Fruit fly (Drosophila melanogaster) whole organism, embryonic: ENCODE data around the gene CG17221.

Experiments
- Abd-B ChIP-seq: fragments of 200-800 bp; sonication (Bioruptor generic); optimal IDR thresholded peaks from 2 replicates; lab custom pipeline; 2018; ENCODE audit warnings: missing biosample characterization, mild to moderate bottlenecking, missing genetic modification characterization, moderate library complexity
- Adf1 ChIP-seq: fragments of 200-800 bp; sonication (Bioruptor generic); IDR thresholded peaks from 2 replicates; pipeline ENCODE4 v1.3.6; 2022; ENCODE audit warnings: missing biosample characterization, missing genetic modification characterization
- Bgb ChIP-seq: fragments of 200-800 bp; sonication (Bioruptor generic); IDR thresholded peaks from 2 replicates; pipeline ENCODE4 v1.3.6; 2022; ENCODE audit warnings: missing biosample characterization, missing genetic modification characterization; ENCODE audit not compliant: partially characterized antibody
- CG13894 ChIP-seq: fragments of 200-800 bp; sonication (Bioruptor generic); optimal IDR thresholded peaks from 3 replicates; lab custom pipeline; 2018; ENCODE audit warnings: missing biosample characterization, mild to moderate bottlenecking, missing genetic modification characterization, moderate library complexity
- CG16779 ChIP-seq: fragments of 200-800 bp; sonication (Bioruptor generic); IDR thresholded peaks from 2 replicates; pipeline ENCODE4 v1.3.6; 2022; ENCODE audit warnings: missing biosample characterization, missing genetic modification characterization
- CG18476 ChIP-seq: fragments of 200-800 bp; sonication (Bioruptor generic); optimal IDR thresholded peaks from 2 replicates; lab custom pipeline; 2016; ENCODE audit warnings: missing biosample characterization, mild to moderate bottlenecking, missing genetic modification characterization
- CG2875 ChIP-seq: fragments of 200-800 bp; sonication (Bioruptor generic); optimal IDR thresholded peaks from 2 replicates; lab custom pipeline; 2017; ENCODE audit warnings: missing biosample characterization, mild to moderate bottlenecking, missing genetic modification characterization, missing genetic modification reagents
- CG30020 ChIP-seq: fragments of 200-800 bp; optimal IDR thresholded peaks from 2 replicates; lab custom pipeline; 2019; ENCODE audit warnings: missing biosample characterization, mild to moderate bottlenecking, missing genetic modification characterization, moderate library complexity
- CG3163 ChIP-seq: fragments of 200-800 bp; sonication (Bioruptor generic); optimal IDR thresholded peaks from 3 replicates; lab custom pipeline; 2016; ENCODE audit warnings: missing biosample characterization, missing genetic modification characterization
- CG3281 ChIP-seq: fragments of 200-800 bp; sonication (Bioruptor generic); optimal IDR thresholded peaks from 3 replicates; lab custom pipeline; 2017; ENCODE audit warnings: missing biosample characterization, mild to moderate bottlenecking, missing genetic modification characterization
- CG4424 ChIP-seq: fragments of 200-800 bp; sonication (Bioruptor generic); optimal IDR thresholded peaks from 3 replicates; lab custom pipeline; 2016; ENCODE audit warnings: missing biosample characterization, missing genetic modification characterization
- CG6654 ChIP-seq: fragments of 200-800 bp; sonication (Bioruptor generic); optimal IDR thresholded peaks from 2 replicates; lab custom pipeline; 2017; ENCODE audit warnings: missing biosample characterization, mild to moderate bottlenecking, missing genetic modification characterization
- Dfd ChIP-seq, 2 experiments: fragments of >200 bp; optimal IDR thresholded peaks; 2 replicates each; lab custom pipeline; 2017; ENCODE audit warnings: missing biosample characterization in 2 of 2, missing genetic modification characterization in 2 of 2
- Drgx ChIP-seq: fragments of 200-800 bp; sonication (Bioruptor generic); IDR thresholded peaks from 2 replicates; pipeline ENCODE4 v1.3.6; 2022; ENCODE audit warnings: missing biosample characterization, missing genetic modification characterization
- MBD-R2 ChIP-seq: fragments of 200-800 bp; sonication (Bioruptor generic); IDR thresholded peaks from 2 replicates; pipeline ENCODE4 v1.3.6; 2022; ENCODE audit warnings: missing biosample characterization, missing genetic modification characterization
- Med ChIP-seq: fragments of 200-800 bp; sonication (Bioruptor generic); peaks from one replicate; lab custom pipeline; 2016; ENCODE audit warnings: missing biosample characterization, missing genetic modification characterization, mild to moderate bottlenecking, inconsistent platforms, moderate library complexity
- Myb ChIP-seq: fragments of 200-800 bp; sonication (Bioruptor generic); optimal IDR thresholded peaks from 2 replicates; lab custom pipeline; 2016; ENCODE audit warnings: missing biosample characterization, missing genetic modification characterization
- Trl ChIP-seq, 3 experiments: fragments of >200 bp in 2 of 3; fragments of 200-800 bp in 1 of 3; sonication (Bioruptor generic) in 1 of 3; optimal IDR thresholded peaks; 2 replicates in 1 of 3; 3 replicates in 2 of 3; lab custom pipeline; 2016 to 2017; ENCODE audit warnings: missing biosample characterization in 1 of 3, missing genetic modification characterization in 1 of 3
- btn ChIP-seq: fragments of 200-800 bp; sonication (Bioruptor generic); optimal IDR thresholded peaks from 2 replicates; lab custom pipeline; 2016; ENCODE audit warnings: missing biosample characterization, missing genetic modification characterization
- ci ChIP-seq: fragments of 200-800 bp; sonication (Bioruptor generic); IDR thresholded peaks from 3 replicates; pipeline ENCODE4 v1.3.6; 2022; ENCODE audit warnings: missing biosample characterization, missing genetic modification characterization
- ewg ChIP-seq: fragments of 200-800 bp; sonication (Bioruptor generic); optimal IDR thresholded peaks from 3 replicates; lab custom pipeline; 2017; ENCODE audit warnings: mild to moderate bottlenecking, missing biosample characterization, missing genetic modification reagents, missing genetic modification characterization
- hth ChIP-seq: fragments of >200 bp; optimal IDR thresholded peaks from 2 replicates; lab custom pipeline; 2017; ENCODE audit warnings: inconsistent platforms
- pb ChIP-seq: fragments of 200-800 bp; sonication (Bioruptor generic); optimal IDR thresholded peaks from 3 replicates; lab custom pipeline; 2016; ENCODE audit warnings: missing biosample characterization, missing genetic modification characterization
- schlank ChIP-seq: fragments of 200-800 bp; sonication (Bioruptor generic); optimal IDR thresholded peaks from 2 replicates; lab custom pipeline; 2018; ENCODE audit warnings: missing biosample characterization, mild to moderate bottlenecking, missing genetic modification characterization

The CG17221 gene

DNA sequence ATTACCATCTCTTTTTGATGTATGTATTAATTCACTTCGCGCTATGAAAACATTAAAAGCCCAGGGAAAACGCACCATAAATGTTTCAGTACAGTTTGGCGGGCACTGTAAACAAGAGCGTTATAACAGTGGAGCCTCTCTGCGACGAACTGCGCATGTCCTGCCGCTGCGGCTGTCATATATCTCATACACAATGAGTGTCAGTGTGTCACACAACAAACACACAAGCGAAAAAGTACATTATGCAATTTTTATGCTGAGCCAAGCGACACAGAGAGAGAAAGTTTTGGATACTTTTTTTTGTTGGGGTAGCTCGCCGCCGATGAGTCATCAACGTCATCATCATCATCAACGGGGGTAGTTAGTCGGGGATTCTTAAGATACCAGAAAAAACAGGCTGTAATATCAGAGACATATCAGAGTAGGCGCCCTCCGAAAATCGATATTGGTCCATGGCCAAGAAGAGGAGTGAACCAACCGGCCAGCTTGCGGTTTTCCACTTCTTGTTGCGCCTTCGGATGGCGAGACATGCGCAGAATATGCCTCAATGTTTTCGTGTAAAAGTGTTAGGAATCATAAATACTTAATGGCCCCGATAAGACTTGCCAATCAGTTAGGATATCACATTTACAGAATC is 48.6 kb downstream of the CG17221 start (continued):
- TF ChIP-seq CG18476 (GFP tag; lab: Kevin White, UChicago) (no peak), CG3281 (GFP tag; lab: Kevin White, UChicago) (no peak), Bgb (GFP tag; lab: Robert Waterston, UW) (no peak), Abd-B (no peak), schlank (tag; lab: Kevin White, UChicago) (no peak), Trl (optimal IDR thresholded peaks at IDR 0.05; lab: Kevin White, UChicago) (peak in 1 of 2 experiments; percentile 7), Trl (GFP tag; optimal IDR thresholded peaks at IDR 0.05; lab: Kevin White, UChicago) (no peak), btn (GFP tag; lab: Kevin White, UChicago) (no peak), pb (GFP tag; lab: Kevin White, UChicago) (no peak), CG13894 (peak; percentile 84), CG3163 (GFP tag; lab: Kevin White, UChicago) (no peak), hth (lab: Kevin White, UChicago) (no peak), Dfd (GFP tag; optimal IDR thresholded peaks at IDR 0.05; lab: Kevin White, UChicago) (no peak), CG16779 (GFP tag; lab: Robert Waterston, UW) (no peak)

dm6 chr2L:3090245-3090644 is 50.5 kb downstream of the CG17221 start:
- 0 out of 2 replicates have a peak, but pooled peaks have one; percentile 6 for TF ChIP-seq Drgx
- no peak for TF ChIP-seq CG2875
- TF ChIP-seq Myb (GFP tag; lab: Kevin White, UChicago) = no peak
- TF ChIP-seq MBD-R2 (GFP tag; lab: Robert Waterston, UW) = 0 out of 2 replicates have a peak, but pooled peaks have one; percentile 26
- TF ChIP-seq Bgb (GFP tag; lab: Robert Waterston, UW) = 0 out of 2 replicates have a peak, but pooled peaks have one; percentile 11
- TF ChIP-seq CG30020 (tag; lab: Kevin White, UChicago) = no peak
- 0 out of 3 replicates have a peak, but pooled peaks have one; percentile 40 for TF ChIP-seq ci (GFP tag; lab: Robert Waterston, UW)
- TF ChIP-seq ewg (GFP tag; lab: Kevin White, UChicago) = peak; percentile 94
- TF ChIP-seq Med = peak; percentile 31
- TF ChIP-seq CG4424 (GFP tag; lab: Kevin White, UChicago) = no peak
- peak; percentile 81 for TF ChIP-seq CG6654 (GFP tag; lab: Kevin White, UChicago)
- peak; percentile 24; the same call in 1 of the 2 replicates for TF ChIP-seq Adf1 (GFP tag; lab: Robert Waterston, UW)
